Worm (Caenorhabditis elegans) whole organism, young adult: Measurements from ENCODE around the gene tbc-17.
A peak's percentile ranks its signal among the peaks of the same experiment; 100 is the strongest.

Experiments
- B0019.2 ChIP-seq: fragments of 200-800 bp; sonication (Bioruptor generic); conservative IDR thresholded peaks from 2 replicates; pipeline ENCODE4 v1.3.6; 2022; ENCODE audit warnings: missing genetic modification reagents, missing genetic modification characterization, missing compliant biosample characterization
- F39B2.1 ChIP-seq: fragments of 200-800 bp; sonication (Bioruptor generic); IDR thresholded peaks from 2 replicates; pipeline ENCODE4 v1.3.6; 2022; ENCODE audit warnings: missing genetic modification reagents, missing genetic modification characterization, missing compliant biosample characterization
- F55B11.4 ChIP-seq: sonication (generic microtip); optimal IDR thresholded peaks from 2 replicates; lab custom pipeline; 2016; ENCODE audit warnings: missing compliant biosample characterization, missing genetic modification characterization, borderline replicate concordance; ENCODE audit not compliant: insufficient read depth
- K11D2.4 ChIP-seq: fragments of 200-800 bp; sonication (Bioruptor generic); IDR thresholded peaks from 2 replicates; pipeline ENCODE4 v1.3.6; 2022; ENCODE audit warnings: missing genetic modification reagents, missing genetic modification characterization, missing compliant biosample characterization
- T07F8.4 ChIP-seq: sonication (generic microtip); optimal IDR thresholded peaks from 2 replicates; lab custom pipeline; 2016; ENCODE audit warnings: mild to moderate bottlenecking, missing genetic modification characterization, moderate library complexity, missing compliant biosample characterization
- T26A5.8 ChIP-seq: sonication (generic microtip); optimal IDR thresholded peaks from 2 replicates; lab custom pipeline; 2016; ENCODE audit warnings: missing genetic modification characterization, missing compliant biosample characterization
- Y53F4B.3 ChIP-seq: fragments of 200-800 bp; sonication (Bioruptor generic); IDR thresholded peaks from 2 replicates; pipeline ENCODE4 v1.3.6; 2022; ENCODE audit warnings: missing genetic modification reagents, missing genetic modification characterization, missing compliant biosample characterization
- Y56A3A.18 ChIP-seq: fragments of 200-800 bp; sonication (Bioruptor generic); IDR thresholded peaks from 2 replicates; pipeline ENCODE4 v1.3.6; 2022; ENCODE audit warnings: missing genetic modification reagents, missing genetic modification characterization, missing compliant biosample characterization
- Y79H2A.3 ChIP-seq: fragments of 200-800 bp; sonication (Bioruptor generic); conservative IDR thresholded peaks from 2 replicates; pipeline ENCODE4 v1.3.6; 2022; ENCODE audit warnings: missing genetic modification reagents, missing genetic modification characterization, missing compliant biosample characterization
- ZK185.1 ChIP-seq: sonication (generic microtip); optimal IDR thresholded peaks from 2 replicates; lab custom pipeline; 2016; ENCODE audit warnings: mild to moderate bottlenecking, missing genetic modification characterization, missing compliant biosample characterization; ENCODE audit not compliant: poor library complexity, severe bottlenecking
- akir-1 ChIP-seq: fragments of 200-800 bp; sonication (Bioruptor generic); optimal IDR thresholded peaks from 2 replicates; lab custom pipeline; 2018; ENCODE audit warnings: mild to moderate bottlenecking, missing genetic modification characterization, moderate library complexity, missing compliant biosample characterization
- athp-1 ChIP-seq: sonication (generic microtip); optimal IDR thresholded peaks from 2 replicates; lab custom pipeline; 2017; ENCODE audit warnings: mild to moderate bottlenecking, missing genetic modification characterization, missing compliant biosample characterization
- attf-3 ChIP-seq: fragments of 200-800 bp; sonication (Bioruptor generic); conservative IDR thresholded peaks from 2 replicates; pipeline ENCODE4 v1.3.6; 2022; ENCODE audit warnings: missing genetic modification reagents, missing genetic modification characterization, missing compliant biosample characterization
- cebp-1 ChIP-seq, 2 experiments: fragments of 200-800 bp in 1 of 2; sonication (Bioruptor generic) in 1 of 2; sonication (generic microtip) in 1 of 2; IDR thresholded peaks in 1 of 2; optimal IDR thresholded peaks in 1 of 2; 2 replicates each; pipeline versions ENCODE4 v1.3.6 to Lab custom; 2017 to 2022; ENCODE audit warnings: missing compliant biosample characterization in 2 of 2, missing genetic modification characterization in 2 of 2, mild to moderate bottlenecking in 1 of 2, missing genetic modification reagents in 1 of 2, moderate library complexity in 1 of 2
- cebp-2 ChIP-seq: fragments of 200-800 bp; sonication (Bioruptor generic); IDR thresholded peaks from 2 replicates; pipeline ENCODE4 v1.3.6; 2022; ENCODE audit warnings: missing genetic modification characterization, missing compliant biosample characterization
- ceh-100 ChIP-seq: fragments of 200-800 bp; sonication (Bioruptor generic); IDR thresholded peaks from 2 replicates; pipeline ENCODE4 v1.3.6; 2022; ENCODE audit warnings: missing genetic modification reagents, missing genetic modification characterization, missing compliant biosample characterization
- ceh-27 ChIP-seq: fragments of 200-800 bp; sonication (Bioruptor generic); optimal IDR thresholded peaks from 2 replicates; lab custom pipeline; 2018; ENCODE audit warnings: mild to moderate bottlenecking, missing genetic modification characterization, moderate library complexity, missing compliant biosample characterization
- ceh-79 ChIP-seq: sonication (generic microtip); optimal IDR thresholded peaks from 2 replicates; lab custom pipeline; 2017; ENCODE audit warnings: mild to moderate bottlenecking, missing genetic modification characterization, missing compliant biosample characterization
- ekl-4 ChIP-seq: fragments of 200-800 bp; sonication (Bioruptor generic); IDR thresholded peaks from 2 replicates; pipeline ENCODE4 v1.3.6; 2022; ENCODE audit warnings: missing genetic modification reagents, missing genetic modification characterization, missing compliant biosample characterization
- fkh-3 ChIP-seq: sonication (generic microtip); optimal IDR thresholded peaks from 2 replicates; lab custom pipeline; 2016; ENCODE audit warnings: mild to moderate bottlenecking, missing genetic modification characterization, missing compliant biosample characterization
- gei-17 ChIP-seq: fragments of 200-800 bp; sonication (Bioruptor generic); optimal IDR thresholded peaks from 2 replicates; lab custom pipeline; 2018; ENCODE audit warnings: mild to moderate bottlenecking, missing genetic modification characterization, missing compliant biosample characterization
- him-1 ChIP-seq: sonication (generic microtip); optimal IDR thresholded peaks from 2 replicates; lab custom pipeline; 2016; ENCODE audit warnings: missing genotype, missing genetic modification reagents, missing genetic modification characterization, missing compliant biosample characterization
- hlh-12 ChIP-seq: sonication (generic microtip); optimal IDR thresholded peaks from 2 replicates; lab custom pipeline; 2016; ENCODE audit warnings: missing genetic modification characterization, missing compliant biosample characterization
- hmg-1.2 ChIP-seq: fragments of 200-800 bp; sonication (Bioruptor generic); IDR thresholded peaks from 2 replicates; pipeline ENCODE4 v1.3.6; 2022; ENCODE audit warnings: missing genetic modification reagents, missing genetic modification characterization, missing compliant biosample characterization
- hrde-1 ChIP-seq: sonication (generic microtip); optimal IDR thresholded peaks from 2 replicates; lab custom pipeline; 2016; ENCODE audit warnings: missing genetic modification characterization, mild to moderate bottlenecking, missing compliant biosample characterization, moderate library complexity, missing genotype, missing genetic modification reagents, borderline replicate concordance
- let-526 ChIP-seq: fragments of 200-800 bp; sonication (Bioruptor generic); IDR thresholded peaks from 2 replicates; pipeline ENCODE4 v1.3.6; 2022; ENCODE audit warnings: missing genetic modification reagents, missing genetic modification characterization, missing compliant biosample characterization
- let-607 ChIP-seq, 2 experiments: fragments of 200-800 bp in 1 of 2; sonication (Bioruptor generic) in 1 of 2; sonication (generic microtip) in 1 of 2; optimal IDR thresholded peaks; 2 replicates each; lab custom pipeline; 2016 to 2018; ENCODE audit warnings: mild to moderate bottlenecking in 2 of 2, missing compliant biosample characterization in 2 of 2, missing genetic modification characterization in 2 of 2, moderate library complexity in 2 of 2, missing genotype in 1 of 2
- lin-26 ChIP-seq: fragments of 200-800 bp; sonication (Bioruptor generic); IDR thresholded peaks from 2 replicates; pipeline ENCODE4 v1.3.6; 2022; ENCODE audit warnings: missing genetic modification reagents, missing genetic modification characterization, missing compliant biosample characterization
- madf-3 ChIP-seq: fragments of 200-800 bp; sonication (Bioruptor generic); IDR thresholded peaks from 2 replicates; pipeline ENCODE4 v1.3.6; 2022; ENCODE audit warnings: missing genetic modification reagents, missing genetic modification characterization, missing compliant biosample characterization
- madf-8 ChIP-seq: fragments of 200-800 bp; sonication (Bioruptor generic); conservative IDR thresholded peaks from 2 replicates; pipeline ENCODE4 v1.3.6; 2022; ENCODE audit warnings: missing genetic modification reagents, missing genetic modification characterization, missing compliant biosample characterization
- mcd-1 ChIP-seq: fragments of 200-800 bp; sonication (Bioruptor generic); IDR thresholded peaks from 2 replicates; pipeline ENCODE4 v1.3.6; 2022; ENCODE audit warnings: missing genetic modification reagents, missing genetic modification characterization, missing compliant biosample characterization
- mel-28 ChIP-seq: sonication (generic microtip); optimal IDR thresholded peaks from 2 replicates; lab custom pipeline; 2016; ENCODE audit warnings: borderline replicate concordance, mild to moderate bottlenecking, missing genetic modification characterization, missing compliant biosample characterization
- nhr-120 ChIP-seq: fragments of 200-800 bp; sonication (Bioruptor generic); IDR thresholded peaks from 2 replicates; pipeline ENCODE4 v1.3.6; 2022; ENCODE audit warnings: missing genetic modification characterization, missing compliant biosample characterization
- nhr-179 ChIP-seq: sonication (generic microtip); optimal IDR thresholded peaks from 2 replicates; lab custom pipeline; 2016; ENCODE audit warnings: mild to moderate bottlenecking, missing genetic modification characterization, missing compliant biosample characterization
- nhr-90 ChIP-seq: sonication (generic microtip); optimal IDR thresholded peaks from 2 replicates; lab custom pipeline; 2016; ENCODE audit warnings: missing genotype, mild to moderate bottlenecking, missing genetic modification characterization, missing compliant biosample characterization
- pbrm-1 ChIP-seq: fragments of 200-800 bp; sonication (Bioruptor generic); IDR thresholded peaks from 2 replicates; pipeline ENCODE4 v1.3.6; 2022; ENCODE audit warnings: missing genetic modification reagents, missing genetic modification characterization, missing compliant biosample characterization
- repo-1 ChIP-seq: sonication (generic microtip); optimal IDR thresholded peaks from 2 replicates; lab custom pipeline; 2017; ENCODE audit warnings: mild to moderate bottlenecking, missing genetic modification characterization, missing compliant biosample characterization
- snpc-1.3 ChIP-seq: sonication (generic microtip); optimal IDR thresholded peaks from 2 replicates; lab custom pipeline; 2017; ENCODE audit warnings: missing genetic modification characterization, mild to moderate bottlenecking, missing compliant biosample characterization, antibody characterized with exemption, moderate library complexity, missing genotype, missing genetic modification reagents; ENCODE audit not compliant: insufficient read depth
- snpc-4 ChIP-seq, 5 experiments: fragments of 150-350 bp in 1 of 5; sonication (generic microtip) in 4 of 5; optimal IDR thresholded peaks; 2 replicates each; lab custom pipeline; 2014 to 2018; ENCODE audit warnings: missing genetic modification characterization in 5 of 5, missing biosample characterization in 3 of 5, antibody characterized with exemption in 2 of 5, mild to moderate bottlenecking in 2 of 5, missing compliant biosample characterization in 2 of 5, missing genotype in 2 of 5, moderate library complexity in 2 of 5, missing genetic modification reagents in 1 of 5
- sptf-2 ChIP-seq: fragments of 200-800 bp; sonication (Bioruptor generic); optimal IDR thresholded peaks from 2 replicates; lab custom pipeline; 2018; ENCODE audit warnings: mild to moderate bottlenecking, missing genetic modification characterization, missing compliant biosample characterization
- tbp1 ChIP-seq: fragments of 200-800 bp; sonication (Bioruptor generic); optimal IDR thresholded peaks from 2 replicates; lab custom pipeline; 2018; ENCODE audit warnings: mild to moderate bottlenecking, missing genetic modification characterization, missing compliant biosample characterization
- tlf-1 ChIP-seq: fragments of 200-800 bp; sonication (Bioruptor generic); optimal IDR thresholded peaks from 2 replicates; lab custom pipeline; 2018; ENCODE audit warnings: mild to moderate bottlenecking, missing genetic modification characterization, missing compliant biosample characterization
- unc-62 ChIP-seq: fragments of 150-350 bp; optimal IDR thresholded peaks from 2 replicates; lab custom pipeline; 2014; ENCODE audit warnings: missing biosample characterization, missing genetic modification reagents, missing genetic modification characterization
- xnd-1 ChIP-seq: sonication (generic microtip); optimal IDR thresholded peaks from 2 replicates; lab custom pipeline; 2016; ENCODE audit warnings: missing genotype, missing genetic modification reagents, missing genetic modification characterization, missing compliant biosample characterization
- ztf-18 ChIP-seq: sonication (generic microtip); optimal IDR thresholded peaks from 2 replicates; lab custom pipeline; 2016; ENCODE audit warnings: missing genotype, mild to moderate bottlenecking, missing genetic modification characterization, missing compliant biosample characterization
- ztf-22 ChIP-seq: fragments of 200-800 bp; sonication (Bioruptor generic); optimal IDR thresholded peaks from 2 replicates; lab custom pipeline; 2018; ENCODE audit warnings: mild to moderate bottlenecking, missing genetic modification characterization, moderate library complexity, missing compliant biosample characterization
- ztf-28 ChIP-seq: fragments of 200-800 bp; sonication (Bioruptor generic); IDR thresholded peaks from 2 replicates; pipeline ENCODE4 v1.3.6; 2022; ENCODE audit warnings: missing genetic modification reagents, missing genetic modification characterization, missing compliant biosample characterization

The tbc-17 gene

ce11 chrII:12736579-12736978 lies 42.4 kb downstream of the tbc-17 start, which contains the start of gene snrp-200 (continued):
- TF ChIP-seq him-1 (tag; lab: Kevin White, UChicago) = no peak
- TF ChIP-seq hmg-1.2 (GFP tag; lab: Robert Waterston, UW) = 0 out of 2 replicates have a peak, but pooled peaks have one; percentile 20
- TF ChIP-seq ekl-4 (GFP tag; lab: Robert Waterston, UW) = peak; percentile 85
- no peak for TF ChIP-seq B0019.2 (GFP tag; lab: Robert Waterston, UW)
- TF ChIP-seq unc-62 (GFP tag; lab: Kevin White, UChicago) = no peak
- no peak for TF ChIP-seq akir-1 (GFP tag; lab: Kevin White, UChicago)
- TF ChIP-seq cebp-1 (GFP tag; IDR thresholded peaks at IDR 0.05; lab: Robert Waterston, UW) = no peak
- peak; percentile 13 for TF ChIP-seq cebp-1 (tag; optimal IDR thresholded peaks at IDR 0.05; lab: Kevin White, UChicago)
- TF ChIP-seq cebp-2 (GFP tag; lab: Robert Waterston, UW) = no peak
- peak; percentile 36 for TF ChIP-seq T26A5.8 (tag; lab: Kevin White, UChicago)
- TF ChIP-seq mcd-1 (GFP tag; lab: Robert Waterston, UW) = no peak
- no peak for TF ChIP-seq sptf-2
- TF ChIP-seq fkh-3 (tag; lab: Kevin White, UChicago) = peak; percentile 39
- no peak for TF ChIP-seq nhr-90 (tag; lab: Kevin White, UChicago)
- TF ChIP-seq xnd-1 = peak; percentile 14
- TF ChIP-seq lin-26 (GFP tag; lab: Robert Waterston, UW) = peak; percentile 54; the same call in 1 of the 2 replicates
- no peak for TF ChIP-seq nhr-179 (tag; lab: Kevin White, UChicago)
- TF ChIP-seq nhr-120 (GFP tag; lab: Robert Waterston, UW) = no peak
- TF ChIP-seq attf-3 (GFP tag; lab: Robert Waterston, UW) = 0 out of 2 replicates have a peak, but pooled peaks have one; percentile 9
- no peak for TF ChIP-seq tbp1 (GFP tag; lab: Kevin White, UChicago)
- no peak for TF ChIP-seq pbrm-1 (GFP tag; lab: Robert Waterston, UW)
- TF ChIP-seq gei-17 (GFP tag; lab: Kevin White, UChicago) = no peak
- TF ChIP-seq ztf-22 = no peak
- no peak for TF ChIP-seq ZK185.1
- no peak for TF ChIP-seq snpc-1.3 (tag; lab: Kevin White, UChicago)
- TF ChIP-seq hlh-12 = no peak
- TF ChIP-seq ceh-27 (GFP tag; lab: Kevin White, UChicago) = no peak
- TF ChIP-seq Y79H2A.3 (GFP tag; lab: Robert Waterston, UW) = no peak
- TF ChIP-seq Y56A3A.18 (GFP tag; lab: Robert Waterston, UW) = peak; percentile 58; the same call in 1 of the 2 replicates
- no peak for TF ChIP-seq let-607 (tag; optimal IDR thresholded peaks at IDR 0.05; lab: Kevin White, UChicago)
- TF ChIP-seq madf-3 = peak; percentile 83
- TF ChIP-seq F39B2.1 = peak; percentile 23; the same call in 1 of the 2 replicates
- TF ChIP-seq tlf-1 = no peak
- no peak for TF ChIP-seq snpc-4 (GFP tag; optimal IDR thresholded peaks at IDR 0.05; lab: Kevin White, UChicago)
- no peak for TF ChIP-seq snpc-4 (tag; optimal IDR thresholded peaks at IDR 0.05; lab: Kevin White, UChicago)
- no peak for TF ChIP-seq madf-8
- no peak for TF ChIP-seq mel-28
- TF ChIP-seq repo-1 (tag; lab: Kevin White, UChicago) = no peak
- no peak for TF ChIP-seq ztf-18 (tag; lab: Kevin White, UChicago)
- TF ChIP-seq ceh-79 (tag; lab: Kevin White, UChicago) = no peak
- TF ChIP-seq athp-1 = peak; percentile 74
- no peak for TF ChIP-seq Y53F4B.3 (GFP tag; lab: Robert Waterston, UW)
- no peak for TF ChIP-seq T07F8.4 (tag; lab: Kevin White, UChicago)
- TF ChIP-seq F55B11.4 (tag; lab: Kevin White, UChicago) = no peak
- TF ChIP-seq ztf-28 (GFP tag; lab: Robert Waterston, UW) = no peak
- no peak for TF ChIP-seq K11D2.4
- TF ChIP-seq ceh-100 (GFP tag; lab: Robert Waterston, UW) = peak; percentile 56; the same call in 1 of the 2 replicates
- TF ChIP-seq hrde-1 (tag; lab: Kevin White, UChicago) = peak; percentile 73
- TF ChIP-seq let-526 (GFP tag; lab: Robert Waterston, UW) = no peak
